Worm (Caenorhabditis elegans): ENCODE data around the gene F57B9.1.

F57B9.1 gene

DNA sequence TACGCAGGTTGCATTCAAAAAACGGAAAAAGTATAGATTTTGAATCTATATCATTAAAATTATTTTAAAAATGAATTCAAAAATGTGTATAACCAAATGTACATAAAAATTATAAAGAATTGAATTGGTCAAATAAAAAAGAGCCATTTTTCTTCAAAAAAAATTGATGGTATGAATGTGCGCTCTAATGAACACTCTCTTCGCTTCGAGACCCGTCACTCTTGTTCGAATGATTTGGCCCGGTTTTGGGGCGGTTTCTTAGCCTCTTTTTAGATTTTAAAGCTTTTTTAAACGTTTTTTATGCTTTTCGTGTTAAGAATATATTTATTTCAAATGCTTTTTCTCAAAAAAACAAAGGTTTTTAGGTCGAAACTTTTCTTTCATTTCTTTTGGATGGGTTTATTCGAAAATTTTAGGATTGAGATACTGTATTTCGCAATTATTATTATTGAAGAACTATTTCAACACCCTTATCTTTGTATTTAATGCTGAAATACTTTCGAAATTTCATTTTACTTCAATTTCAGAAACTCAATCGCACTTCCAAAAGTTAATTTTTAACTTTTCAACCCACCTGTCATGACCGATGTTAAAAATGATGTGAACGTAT, 32.2 kb upstream of the F57B9.1 start, which contains the start of gene inf-1:
inf-1 (plus strand) TSS at position 577 of the 610 bp plus-strand sequence.
- TF ChIP-seq nhr-12 (tag; optimal IDR thresholded peaks at IDR 0.05) (no peak), hlh-4 (tag; optimal IDR thresholded peaks at IDR 0.05) (no peak), ceh-82 (tag; optimal IDR thresholded peaks at IDR 0.05) (peak in 1 of 3 experiments; percentile 40), fkh-8 (tag; optimal IDR thresholded peaks at IDR 0.05) (peak; percentile 14), pax-3 (tag; optimal IDR thresholded peaks at IDR 0.05) (no peak), skn-1 (tag; optimal IDR thresholded peaks at IDR 0.05) (peak; percentile 48), aly-2 (tag; optimal IDR thresholded peaks at IDR 0.05) (no peak), ceh-88 (GFP tag; IDR thresholded peaks at IDR 0.05) (no peak), lin-14 (GFP tag; optimal IDR thresholded peaks at IDR 0.05) (peak; percentile 54), fkh-4 (tag; optimal IDR thresholded peaks at IDR 0.05; ENCODE audit: borderline replicate concordance) (no peak), pag-3 (tag; optimal IDR thresholded peaks at IDR 0.05; ENCODE audit: borderline replicate concordance, insufficient read depth) (no peak), lsy-2 (tag; optimal IDR thresholded peaks at IDR 0.05) (peak; percentile 67 to 88), nhr-77 (tag; optimal IDR thresholded peaks at IDR 0.05) (no peak), nhr-85 (tag) (peak; percentile 57), ces-1 (GFP tag; optimal IDR thresholded peaks at IDR 0.05) (no peak), lin-13 (GFP tag; optimal IDR thresholded peaks at IDR 0.05) (peak; percentile 25), unc-62 (GFP tag; optimal IDR thresholded peaks at IDR 0.05) (no peak), hlh-17 (GFP tag; optimal IDR thresholded peaks at IDR 0.05; ENCODE audit: borderline replicate concordance) (no peak), swsn-7 (tag; optimal IDR thresholded peaks at IDR 0.05) (peak; percentile 26), lin-35 (GFP tag; optimal IDR thresholded peaks at IDR 0.05) (peak; percentile 69 to 81), sox-4 (tag; optimal IDR thresholded peaks at IDR 0.05) (no peak), nhr-90 (tag; optimal IDR thresholded peaks at IDR 0.05; ENCODE audit: poor library complexity) (no peak), efl-1 (optimal IDR thresholded peaks at IDR 0.05) (peak; percentile 63), efl-1 (GFP tag; optimal IDR thresholded peaks at IDR 0.05 in 1 of 2) (peak; percentile 70 to 91), snu-23 (GFP tag; optimal IDR thresholded peaks at IDR 0.05) (peak; percentile 56), lin-39 (tag; optimal IDR thresholded peaks at IDR 0.05) (no peak), nhr-84 (tag; optimal IDR thresholded peaks at IDR 0.05) (no peak), egl-13 (tag; optimal IDR thresholded peaks at IDR 0.05) (no peak), sup-37 (GFP tag; optimal IDR thresholded peaks at IDR 0.05) (no peak), F16B12.6 (tag; optimal IDR thresholded peaks at IDR 0.05) (peak; percentile 16), mab-9 (GFP tag; IDR thresholded peaks at IDR 0.05) (no peak), C16A3.4 (tag; optimal IDR thresholded peaks at IDR 0.05) (peak; percentile 55), nhr-20 (tag; optimal IDR thresholded peaks at IDR 0.05) (peak; percentile 34), ceh-90 (tag; optimal IDR thresholded peaks at IDR 0.05) (no peak), lir-3 (tag; optimal IDR thresholded peaks at IDR 0.05; ENCODE audit: poor library complexity) (no peak), xbp-1 (tag; optimal IDR thresholded peaks at IDR 0.05) (peak; percentile 44), dpl-1 (GFP tag; optimal IDR thresholded peaks at IDR 0.05) (peak; percentile 41 to 77 (median 61)), rnt-1 (tag; optimal IDR thresholded peaks at IDR 0.05) (peak; percentile 29), lin-15B (tag; optimal IDR thresholded peaks at IDR 0.05) (peak; percentile 67), hpl-2 (GFP tag; optimal IDR thresholded peaks at IDR 0.05) (no peak), tlp-1 (tag; optimal IDR thresholded peaks at IDR 0.05) (no peak), nhr-71 (tag; optimal IDR thresholded peaks at IDR 0.05) (peak; percentile 41), nhr-47 (tag; optimal IDR thresholded peaks at IDR 0.05) (peak; percentile 18), elt-3 (tag; optimal IDR thresholded peaks at IDR 0.05) (peak in 2 of 6 experiments; percentile 19 to 46), unc-130 (tag; optimal IDR thresholded peaks at IDR 0.05) (peak; percentile 25), snpc-4 (tag; optimal IDR thresholded peaks at IDR 0.05) (no peak), mep-1 (tag; optimal IDR thresholded peaks at IDR 0.05) (peak; percentile 66), tbx-2 (tag; optimal IDR thresholded peaks at IDR 0.05) (no peak)

Data from whole organism, L1 larva.